Worm (Caenorhabditis elegans): Measurements from ENCODE around the gene Y66D12A.21.

- TF ChIP-seq ztf-11 (tag; optimal IDR thresholded peaks at IDR 0.05) (no peak), pag-3 (tag; optimal IDR thresholded peaks at IDR 0.05; ENCODE audit: borderline replicate concordance, insufficient read depth) (no peak), efl-1 (optimal IDR thresholded peaks at IDR 0.05) (no peak), efl-1 (GFP tag; optimal IDR thresholded peaks at IDR 0.05 in 1 of 2) (no peak), aly-2 (tag; optimal IDR thresholded peaks at IDR 0.05) (no peak), nhr-28 (tag; optimal IDR thresholded peaks at IDR 0.05) (no peak), ceh-82 (tag; optimal IDR thresholded peaks at IDR 0.05) (no peak), nhr-11 (tag; optimal IDR thresholded peaks at IDR 0.05) (no peak), fkh-8 (tag; optimal IDR thresholded peaks at IDR 0.05) (no peak), mdl-1 (tag; optimal IDR thresholded peaks at IDR 0.05) (no peak), lin-15B (tag; optimal IDR thresholded peaks at IDR 0.05) (no peak), ama-1 (optimal IDR thresholded peaks at IDR 0.05) (no peak)
Observed at ce11 chrIII:11471336-11471735, 33.8 kb downstream of the Y66D12A.21 start.

All from whole organism, L1 larva.